Worm (Caenorhabditis elegans) whole organism, young adult: ENCODE measurements around the gene F38G1.3.

ENCODE experiments used
- F10E7.11 ChIP-seq: sonication (generic microtip); optimal IDR thresholded peaks from 2 replicates; lab custom pipeline; 2017; ENCODE audit warnings: mild to moderate bottlenecking, missing genetic modification characterization, moderate library complexity, missing compliant biosample characterization
- T07F8.4 ChIP-seq: sonication (generic microtip); optimal IDR thresholded peaks from 2 replicates; lab custom pipeline; 2016; ENCODE audit warnings: mild to moderate bottlenecking, missing genetic modification characterization, moderate library complexity, missing compliant biosample characterization
- akir-1 ChIP-seq: fragments of 200-800 bp; sonication (Bioruptor generic); optimal IDR thresholded peaks from 2 replicates; lab custom pipeline; 2018; ENCODE audit warnings: mild to moderate bottlenecking, missing genetic modification characterization, moderate library complexity, missing compliant biosample characterization
- ccch-3 ChIP-seq: fragments of 200-800 bp; sonication (Bioruptor generic); optimal IDR thresholded peaks from 2 replicates; lab custom pipeline; 2018; ENCODE audit warnings: mild to moderate bottlenecking, missing genetic modification characterization, missing compliant biosample characterization
- cebp-1 ChIP-seq, 2 experiments: fragments of 200-800 bp in 1 of 2; sonication (Bioruptor generic) in 1 of 2; sonication (generic microtip) in 1 of 2; IDR thresholded peaks in 1 of 2; optimal IDR thresholded peaks in 1 of 2; 2 replicates each; pipeline versions ENCODE4 v1.3.6 to Lab custom; 2017 to 2022; ENCODE audit warnings: missing compliant biosample characterization in 2 of 2, missing genetic modification characterization in 2 of 2, mild to moderate bottlenecking in 1 of 2, missing genetic modification reagents in 1 of 2, moderate library complexity in 1 of 2
- hlh-26 ChIP-seq: fragments of 200-800 bp; sonication (Bioruptor generic); conservative IDR thresholded peaks from 2 replicates; pipeline ENCODE4 v1.3.6; 2022; ENCODE audit warnings: missing genetic modification reagents, missing genetic modification characterization, missing compliant biosample characterization
- hmg-1.2 ChIP-seq: fragments of 200-800 bp; sonication (Bioruptor generic); IDR thresholded peaks from 2 replicates; pipeline ENCODE4 v1.3.6; 2022; ENCODE audit warnings: missing genetic modification reagents, missing genetic modification characterization, missing compliant biosample characterization
- nfya-1 ChIP-seq: sonication (generic microtip); optimal IDR thresholded peaks from 2 replicates; lab custom pipeline; 2017; ENCODE audit warnings: antibody characterized with exemption, missing compliant biosample characterization, missing genetic modification characterization, borderline replicate concordance; ENCODE audit not compliant: insufficient read depth
- pha-4 ChIP-seq: fragments of 150-350 bp; sonication (generic microtip); optimal IDR thresholded peaks from 2 replicates; lab custom pipeline; 2014; ENCODE audit warnings: missing biosample characterization, missing genetic modification reagents, missing genetic modification characterization
- snpc-1.1 ChIP-seq: sonication (generic microtip); optimal IDR thresholded peaks from 2 replicates; lab custom pipeline; 2017; ENCODE audit warnings: missing genetic modification characterization, mild to moderate bottlenecking, missing compliant biosample characterization, antibody characterized with exemption, moderate library complexity, missing genotype, missing genetic modification reagents; ENCODE audit not compliant: insufficient read depth
- tlf-1 ChIP-seq: fragments of 200-800 bp; sonication (Bioruptor generic); optimal IDR thresholded peaks from 2 replicates; lab custom pipeline; 2018; ENCODE audit warnings: mild to moderate bottlenecking, missing genetic modification characterization, missing compliant biosample characterization
- ztf-25 ChIP-seq: fragments of 200-800 bp; sonication (Bioruptor generic); IDR thresholded peaks from 2 replicates; pipeline ENCODE4 v1.3.6; 2022; ENCODE audit warnings: missing genetic modification reagents, missing genetic modification characterization, missing compliant biosample characterization

DNA sequence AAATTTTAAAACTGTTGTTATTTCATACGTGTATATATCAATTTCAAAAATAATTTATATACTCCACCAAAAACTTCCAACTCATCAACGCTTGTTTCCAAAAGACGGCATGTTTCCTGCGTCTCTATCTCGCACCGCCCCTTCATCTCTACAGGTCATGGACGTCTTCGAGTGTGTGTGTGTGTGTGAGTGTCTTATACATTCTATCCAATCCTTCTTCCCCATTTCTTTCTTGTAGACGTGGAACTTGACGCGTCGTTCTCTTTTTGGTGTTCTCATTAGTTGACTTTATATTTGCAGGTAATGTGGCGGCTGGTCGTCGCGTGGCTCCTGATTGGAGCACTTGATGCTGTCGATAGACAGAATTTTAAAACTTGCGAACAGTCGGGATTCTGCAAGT is 16.0 kb upstream of the F38G1.3 start, which contains the start of gene aagr-4:
- TF ChIP-seq pha-4 (tag; lab: Kevin White, UChicago) (no peak), nfya-1 (tag; lab: Kevin White, UChicago) (no peak), F10E7.11 (tag; lab: Kevin White, UChicago) (no peak), ztf-25 (GFP tag; lab: Robert Waterston, UW) (no peak), T07F8.4 (tag; lab: Kevin White, UChicago) (no peak), hmg-1.2 (GFP tag; lab: Robert Waterston, UW) (no peak), cebp-1 (GFP tag; IDR thresholded peaks at IDR 0.05; lab: Robert Waterston, UW) (no peak), cebp-1 (tag; optimal IDR thresholded peaks at IDR 0.05; lab: Kevin White, UChicago) (no peak), ccch-3 (GFP tag; lab: Kevin White, UChicago) (no peak), hlh-26 (no peak), tlf-1 (GFP tag; lab: Kevin White, UChicago) (no peak), snpc-1.1 (tag; lab: Kevin White, UChicago) (no peak), akir-1 (GFP tag; lab: Kevin White, UChicago) (no peak)
